Worm (Caenorhabditis elegans) whole organism, L2 larva: Measurements from ENCODE around the gene F38A1.6.

Source experiments
- C34F6.9 ChIP-seq: fragments of 150-350 bp; optimal IDR thresholded peaks from 2 replicates; lab custom pipeline; 2014; ENCODE audit warnings: missing biosample characterization, missing genetic modification characterization
- F13H6.1 ChIP-seq: sonication (generic microtip); optimal IDR thresholded peaks from 2 replicates; lab custom pipeline; 2016; ENCODE audit warnings: missing genetic modification characterization, missing compliant biosample characterization
- R02D3.7 ChIP-seq: fragments of 150-350 bp; optimal IDR thresholded peaks from 2 replicates; lab custom pipeline; 2014; ENCODE audit warnings: missing biosample characterization, missing genetic modification characterization
- Y55F3AM.14 ChIP-seq: fragments of 200-800 bp; sonication (Bioruptor generic); optimal IDR thresholded peaks from 2 replicates; lab custom pipeline; 2018; ENCODE audit warnings: mild to moderate bottlenecking, missing genetic modification characterization, missing compliant biosample characterization
- ZK546.5 ChIP-seq: sonication (generic microtip); optimal IDR thresholded peaks from 2 replicates; lab custom pipeline; 2017; ENCODE audit warnings: missing biosample characterization, missing genetic modification characterization
- alr-1 ChIP-seq: fragments of 150-350 bp; optimal IDR thresholded peaks from 2 replicates; lab custom pipeline; 2014; ENCODE audit warnings: missing biosample characterization, missing genetic modification characterization
- aly-2 ChIP-seq: fragments of 150-350 bp; optimal IDR thresholded peaks from 2 replicates; lab custom pipeline; 2014; ENCODE audit warnings: missing biosample characterization, missing genetic modification characterization
- ama-1 ChIP-seq: fragments of 150-350 bp; optimal IDR thresholded peaks from 2 replicates; lab custom pipeline; 2018; ENCODE audit warnings: inconsistent platforms
- blmp-1 ChIP-seq: sonication (generic microtip); optimal IDR thresholded peaks from 2 replicates; lab custom pipeline; 2017; ENCODE audit warnings: missing genetic modification characterization, mild to moderate bottlenecking, missing compliant biosample characterization, antibody characterized with exemption, moderate library complexity; ENCODE audit not compliant: insufficient read depth
- ceh-16 ChIP-seq: fragments of 150-350 bp; optimal IDR thresholded peaks from 2 replicates; lab custom pipeline; 2014; ENCODE audit warnings: missing biosample characterization, missing genetic modification characterization
- ceh-82 ChIP-seq: fragments of 150-350 bp; optimal IDR thresholded peaks from 2 replicates; lab custom pipeline; 2014; ENCODE audit warnings: missing biosample characterization, missing genetic modification characterization
- crh-2 ChIP-seq: sonication (generic microtip); optimal IDR thresholded peaks from 2 replicates; lab custom pipeline; 2017; ENCODE audit warnings: missing biosample characterization, missing genetic modification characterization
- dmd-4 ChIP-seq: sonication (generic microtip); optimal IDR thresholded peaks from 2 replicates; lab custom pipeline; 2017; ENCODE audit warnings: missing biosample characterization, missing genetic modification characterization
- egl-27 ChIP-seq: sonication (generic microtip); optimal IDR thresholded peaks from 3 replicates; lab custom pipeline; 2017; ENCODE audit warnings: missing biosample characterization, missing genetic modification reagents, missing genetic modification characterization
- elt-1 ChIP-seq: fragments of 150-350 bp; optimal IDR thresholded peaks from 2 replicates; lab custom pipeline; 2014; ENCODE audit warnings: missing biosample characterization, missing genetic modification characterization
- elt-3 ChIP-seq: sonication (generic microtip); optimal IDR thresholded peaks from 2 replicates; lab custom pipeline; 2017; ENCODE audit warnings: missing biosample characterization, missing genetic modification characterization
- fos-1 ChIP-seq: fragments of 150-350 bp; optimal IDR thresholded peaks from 2 replicates; lab custom pipeline; 2014; ENCODE audit warnings: missing biosample characterization, missing genetic modification characterization
- gmeb-1 ChIP-seq: fragments of 150-350 bp; optimal IDR thresholded peaks from 2 replicates; lab custom pipeline; 2014; ENCODE audit warnings: missing biosample characterization, missing genetic modification characterization
- lin-11 ChIP-seq: fragments of 150-350 bp; sonication (generic microtip); optimal IDR thresholded peaks from 2 replicates; lab custom pipeline; 2014; ENCODE audit warnings: missing biosample characterization, missing genetic modification characterization, inconsistent platforms, mixed read lengths
- lin-13 ChIP-seq: fragments of 150-350 bp; optimal IDR thresholded peaks from 2 replicates; lab custom pipeline; 2014; ENCODE audit warnings: missing biosample characterization, missing genetic modification reagents, missing genetic modification characterization
- lin-39 ChIP-seq: fragments of 150-350 bp; optimal IDR thresholded peaks from 2 replicates; lab custom pipeline; 2014; ENCODE audit warnings: missing biosample characterization, missing genetic modification reagents, missing genetic modification characterization
- lsy-2 ChIP-seq, 2 experiments: fragments of 150-350 bp in 1 of 2; sonication (generic microtip) in 1 of 2; optimal IDR thresholded peaks; 2 replicates each; lab custom pipeline; 2014 to 2017; ENCODE audit warnings: missing biosample characterization in 2 of 2, missing genetic modification characterization in 2 of 2
- mab-5 ChIP-seq: fragments of 150-350 bp; optimal IDR thresholded peaks from 2 replicates; lab custom pipeline; 2014; ENCODE audit warnings: missing biosample characterization, missing genetic modification characterization
- mbf-1 ChIP-seq: sonication (generic microtip); optimal IDR thresholded peaks from 2 replicates; lab custom pipeline; 2017; ENCODE audit warnings: missing biosample characterization, missing genetic modification characterization
- mdl-1 ChIP-seq, 2 experiments: fragments of 150-350 bp in 1 of 2; sonication (generic microtip) in 1 of 2; optimal IDR thresholded peaks; 2 replicates each; lab custom pipeline; 2017; ENCODE audit warnings: missing biosample characterization in 2 of 2, missing genetic modification characterization in 2 of 2
- nhr-10 ChIP-seq: sonication (generic microtip); optimal IDR thresholded peaks from 2 replicates; lab custom pipeline; 2017; ENCODE audit warnings: missing biosample characterization, missing genetic modification characterization
- nhr-11 ChIP-seq: fragments of 150-350 bp; optimal IDR thresholded peaks from 2 replicates; lab custom pipeline; 2014; ENCODE audit warnings: missing biosample characterization, missing genetic modification characterization
- nhr-12 ChIP-seq: fragments of 150-350 bp; optimal IDR thresholded peaks from 2 replicates; lab custom pipeline; 2014; ENCODE audit warnings: missing biosample characterization, missing genetic modification characterization
- nhr-129 ChIP-seq: fragments of 150-350 bp; optimal IDR thresholded peaks from 2 replicates; lab custom pipeline; 2014; ENCODE audit warnings: missing biosample characterization, missing genetic modification characterization
- nhr-21 ChIP-seq: fragments of 150-350 bp; optimal IDR thresholded peaks from 2 replicates; lab custom pipeline; 2014; ENCODE audit warnings: missing biosample characterization, missing genetic modification characterization
- nhr-23 ChIP-seq: fragments of 150-350 bp; optimal IDR thresholded peaks from 2 replicates; lab custom pipeline; 2014; ENCODE audit warnings: missing biosample characterization, missing genetic modification reagents, missing genetic modification characterization
- nhr-237 ChIP-seq: fragments of 150-350 bp; optimal IDR thresholded peaks from 2 replicates; lab custom pipeline; 2014; ENCODE audit warnings: missing biosample characterization, missing genetic modification characterization
- nhr-25 ChIP-seq: fragments of 150-350 bp; sonication (generic microtip); optimal IDR thresholded peaks from 3 replicates; lab custom pipeline; 2014; ENCODE audit warnings: missing biosample characterization, missing genetic modification characterization
- nhr-6 ChIP-seq: fragments of 150-350 bp; optimal IDR thresholded peaks from 2 replicates; lab custom pipeline; 2014; ENCODE audit warnings: missing biosample characterization, missing genetic modification characterization
- nhr-77 ChIP-seq: fragments of 150-350 bp; optimal IDR thresholded peaks from 2 replicates; lab custom pipeline; 2014; ENCODE audit warnings: missing biosample characterization, missing genetic modification characterization
- peb-1 ChIP-seq: fragments of 150-350 bp; optimal IDR thresholded peaks from 2 replicates; lab custom pipeline; 2014; ENCODE audit warnings: missing biosample characterization, missing genetic modification characterization
- sem-4 ChIP-seq: fragments of 150-350 bp; optimal IDR thresholded peaks from 2 replicates; lab custom pipeline; 2014; ENCODE audit warnings: missing biosample characterization, missing genetic modification reagents, missing genetic modification characterization
- skn-1 ChIP-seq: sonication (generic microtip); optimal IDR thresholded peaks from 2 replicates; lab custom pipeline; 2017; ENCODE audit warnings: missing biosample characterization, missing genetic modification characterization
- sma-3 ChIP-seq: sonication (generic microtip); optimal IDR thresholded peaks from 2 replicates; lab custom pipeline; 2016; ENCODE audit warnings: missing genetic modification reagents, missing genetic modification characterization, missing compliant biosample characterization
- sma-9 ChIP-seq, 2 experiments: fragments of 150-350 bp in 1 of 2; sonication (generic microtip) in 1 of 2; optimal IDR thresholded peaks; 2 replicates each; lab custom pipeline; 2014 to 2016; ENCODE audit warnings: missing genetic modification characterization in 2 of 2, mild to moderate bottlenecking in 1 of 2, missing biosample characterization in 1 of 2, missing compliant biosample characterization in 1 of 2, missing genetic modification reagents in 1 of 2, moderate library complexity in 1 of 2
- snpc-4 ChIP-seq: fragments of 150-350 bp; optimal IDR thresholded peaks from 2 replicates; lab custom pipeline; 2014; ENCODE audit warnings: missing biosample characterization, missing genetic modification characterization
- unc-39 ChIP-seq: fragments of 150-350 bp; optimal IDR thresholded peaks from 2 replicates; lab custom pipeline; 2014; ENCODE audit warnings: missing biosample characterization, missing genetic modification characterization
- unc-55 ChIP-seq: fragments of 150-350 bp; sonication (generic microtip); optimal IDR thresholded peaks from 3 replicates; lab custom pipeline; 2014; ENCODE audit warnings: missing biosample characterization, missing genetic modification reagents, missing genetic modification characterization
- unc-62 ChIP-seq: fragments of 150-350 bp; optimal IDR thresholded peaks from 2 replicates; lab custom pipeline; 2014; ENCODE audit warnings: missing biosample characterization, missing genetic modification reagents, missing genetic modification characterization
- zag-1 ChIP-seq: fragments of 150-350 bp; optimal IDR thresholded peaks from 2 replicates; lab custom pipeline; 2014; ENCODE audit warnings: missing biosample characterization, missing genetic modification characterization
- ztf-1 ChIP-seq: fragments of 200-800 bp; sonication (Bioruptor generic); conservative IDR thresholded peaks from 2 replicates; pipeline ENCODE4 v1.3.6; 2022; ENCODE audit warnings: missing genetic modification characterization, missing compliant biosample characterization
- ztf-11 ChIP-seq: sonication (generic microtip); optimal IDR thresholded peaks from 2 replicates; lab custom pipeline; 2017; ENCODE audit warnings: missing biosample characterization, missing genetic modification characterization
- ztf-4 ChIP-seq: fragments of 150-350 bp; optimal IDR thresholded peaks from 2 replicates; lab custom pipeline; 2014; ENCODE audit warnings: missing biosample characterization, missing genetic modification characterization

The F38A1.6 gene

ce11 chrIV:1274583-1274982 lies 22.9 kb downstream of the F38A1.6 start, which contains the start of gene C09E9.1:
C09E9.1 (plus strand) TSS chrIV:1274868.
- peak; percentile 77 for TF ChIP-seq unc-55 (GFP tag; lab: Kevin White, UChicago)
- TF ChIP-seq ztf-4 (tag; lab: Kevin White, UChicago) = no peak
- no peak for TF ChIP-seq ztf-1
- no peak for TF ChIP-seq nhr-10
- TF ChIP-seq sma-3 (GFP tag; lab: Kevin White, UChicago) = peak; percentile 42
- no peak for TF ChIP-seq nhr-11
- no peak for TF ChIP-seq dmd-4
- TF ChIP-seq R02D3.7 (tag; lab: Kevin White, UChicago) = no peak
- peak; percentile 67 for TF ChIP-seq mab-5
- no peak for TF ChIP-seq unc-39 (tag; lab: Kevin White, UChicago)
- TF ChIP-seq aly-2 = no peak
- peak; percentile 90 to 99 for TF ChIP-seq mdl-1 (tag; optimal IDR thresholded peaks at IDR 0.05; lab: Kevin White, UChicago)
- no peak for TF ChIP-seq sma-9 (GFP tag; optimal IDR thresholded peaks at IDR 0.05; lab: Kevin White, UChicago)
- TF ChIP-seq sma-9 (tag; optimal IDR thresholded peaks at IDR 0.05; lab: Kevin White, UChicago) = no peak
- no peak for TF ChIP-seq ama-1 (lab: Kevin White, UChicago)
- no peak for TF ChIP-seq skn-1 (tag; lab: Kevin White, UChicago)
- TF ChIP-seq nhr-77 (tag; lab: Kevin White, UChicago) = no peak
- no peak for TF ChIP-seq mbf-1 (tag; lab: Kevin White, UChicago)
- TF ChIP-seq ztf-11 (tag; lab: Kevin White, UChicago) = no peak
- TF ChIP-seq lin-39 = no peak
- TF ChIP-seq lin-13 (GFP tag; lab: Kevin White, UChicago) = peak; percentile 71
- no peak for TF ChIP-seq alr-1 (tag; lab: Kevin White, UChicago)
- peak; percentile 48 for TF ChIP-seq ceh-82 (tag; lab: Kevin White, UChicago)
- peak; percentile 17 for TF ChIP-seq sem-4
- no peak for TF ChIP-seq snpc-4
- TF ChIP-seq nhr-129 (tag; lab: Kevin White, UChicago) = peak; percentile 57
- TF ChIP-seq nhr-25 (tag; lab: Kevin White, UChicago) = no peak
- TF ChIP-seq lin-11 (tag; lab: Kevin White, UChicago) = peak; percentile 21
- no peak for TF ChIP-seq unc-62 (GFP tag; lab: Kevin White, UChicago)
- no peak for TF ChIP-seq blmp-1 (tag; lab: Kevin White, UChicago)
- TF ChIP-seq fos-1 = peak; percentile 33
- TF ChIP-seq egl-27 (tag; lab: Kevin White, UChicago) = peak; percentile 13
- peak; percentile 33 for TF ChIP-seq nhr-21 (tag; lab: Kevin White, UChicago)
- TF ChIP-seq elt-1 (tag; lab: Kevin White, UChicago) = no peak
- no peak for TF ChIP-seq nhr-12 (tag; lab: Kevin White, UChicago)
- peak; percentile 19 for TF ChIP-seq nhr-6 (tag; lab: Kevin White, UChicago)
- peak; percentile 72 for TF ChIP-seq gmeb-1 (tag; lab: Kevin White, UChicago)
- peak; percentile 39 to 81 for TF ChIP-seq lsy-2 (tag; optimal IDR thresholded peaks at IDR 0.05; lab: Kevin White, UChicago)
- TF ChIP-seq ceh-16 (tag; lab: Kevin White, UChicago) = no peak
- TF ChIP-seq nhr-237 (tag; lab: Kevin White, UChicago) = no peak
- no peak for TF ChIP-seq ZK546.5 (tag; lab: Kevin White, UChicago)
- peak; percentile 72 for TF ChIP-seq crh-2 (tag; lab: Kevin White, UChicago)
- TF ChIP-seq F13H6.1 (tag; lab: Kevin White, UChicago) = peak; percentile 52
- peak; percentile 86 for TF ChIP-seq C34F6.9 (tag; lab: Kevin White, UChicago)
- no peak for TF ChIP-seq elt-3 (tag; lab: Kevin White, UChicago)
- no peak for TF ChIP-seq Y55F3AM.14
- TF ChIP-seq zag-1 (tag; lab: Kevin White, UChicago) = no peak
- no peak for TF ChIP-seq peb-1 (tag; lab: Kevin White, UChicago)
- no peak for TF ChIP-seq nhr-23 (tag; lab: Kevin White, UChicago)
- TF ChIP-seq, all 48 proteins: peak for 18
